Fruit fly (Drosophila melanogaster): ENCODE measurements around the gene Gli.

DNA sequence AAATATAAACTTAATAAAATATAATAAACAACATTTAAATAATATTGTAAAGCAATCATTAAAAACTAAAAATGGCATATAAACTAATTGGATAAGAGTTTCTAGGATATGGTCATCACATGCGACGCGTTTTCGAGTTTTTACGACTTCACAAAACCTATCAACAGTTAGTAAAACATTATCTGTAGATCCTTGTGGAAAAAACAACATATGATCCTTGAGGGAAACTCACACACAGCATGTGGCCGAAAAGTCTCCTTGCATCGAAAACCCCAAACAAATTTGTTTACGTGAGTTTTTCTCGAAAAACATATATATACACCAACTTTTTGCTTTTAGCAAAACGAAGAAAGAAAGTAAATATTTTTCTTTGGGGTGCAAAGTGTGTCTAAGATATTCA, 21.6 kb downstream of the Gli start:
- no peak for TF ChIP-seq CG12605 (GFP tag; IDR thresholded peaks at IDR 0.05)
- no peak for TF ChIP-seq CG15710 (tag; optimal IDR thresholded peaks at IDR 0.05)
- no peak for TF ChIP-seq fd96Ca (GFP tag; IDR thresholded peaks at IDR 0.05)
- TF ChIP-seq EcR (GFP tag; optimal IDR thresholded peaks at IDR 0.05): no peak
- no peak for TF ChIP-seq CG17806 (tag; optimal IDR thresholded peaks at IDR 0.05)
- TF ChIP-seq Pif1B (GFP tag; optimal IDR thresholded peaks at IDR 0.05): no peak
- TF ChIP-seq CG8301 (tag; optimal IDR thresholded peaks at IDR 0.05): no peak
- TF ChIP-seq CG10348 (GFP tag; IDR thresholded peaks at IDR 0.05): no peak

All from whole organism, pupa.